Worm (Caenorhabditis elegans) whole organism, L4/young adult: ENCODE measurements around the gene clec-147.

Experiments
- W03F9.2 ChIP-seq: fragments of 150-350 bp; optimal IDR thresholded peaks from 2 replicates; lab custom pipeline; 2014; ENCODE audit warnings: missing biosample characterization, missing genetic modification characterization
- dao-5 ChIP-seq: sonication (generic microtip); optimal IDR thresholded peaks from 2 replicates; lab custom pipeline; 2016; ENCODE audit warnings: missing genotype, missing genetic modification characterization, moderate library complexity, missing compliant biosample characterization
- him-1 ChIP-seq: sonication (generic microtip); optimal IDR thresholded peaks from 2 replicates; lab custom pipeline; 2016; ENCODE audit warnings: missing genotype, missing genetic modification reagents, missing genetic modification characterization, missing compliant biosample characterization

DNA sequence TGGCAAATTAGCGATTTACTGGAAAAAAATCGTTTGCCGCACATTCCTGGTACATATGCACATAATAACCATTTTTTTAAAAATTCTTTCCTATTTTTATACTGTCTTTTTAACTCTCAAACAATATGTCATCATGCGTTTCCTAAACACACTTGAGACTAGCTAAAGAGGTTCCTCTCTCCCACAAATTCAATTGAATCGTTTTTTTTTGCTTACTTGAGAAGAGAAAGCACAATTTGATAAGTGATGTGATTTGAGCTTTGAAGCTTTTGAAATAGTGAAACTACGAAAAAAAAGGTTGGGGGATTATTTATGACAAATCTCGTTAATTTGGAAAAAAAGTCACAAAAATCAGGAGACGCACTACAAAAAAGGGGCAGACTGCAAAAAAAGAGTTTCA is 17.4 kb upstream of the clec-147 start:
- TF ChIP-seq him-1 (tag; lab: Kevin White, UChicago) = no peak
- no peak for TF ChIP-seq dao-5 (tag; lab: Kevin White, UChicago)
- no peak for TF ChIP-seq W03F9.2 (tag; lab: Kevin White, UChicago)
